Fruit fly (Drosophila melanogaster) whole organism, embryonic: ENCODE data around the gene AstA-R1.

ENCODE experiments used
- ATbp ChIP-seq: fragments of 200-800 bp; sonication (Bioruptor generic); optimal IDR thresholded peaks from 2 replicates; lab custom pipeline; 2017; ENCODE audit warnings: missing biosample characterization, mild to moderate bottlenecking, missing genetic modification characterization, missing genetic modification reagents
- Adf1 ChIP-seq: fragments of 200-800 bp; sonication (Bioruptor generic); IDR thresholded peaks from 2 replicates; pipeline ENCODE4 v1.3.6; 2022; ENCODE audit warnings: missing biosample characterization, missing genetic modification characterization
- CG11398 ChIP-seq: fragments of 200-800 bp; sonication (Bioruptor generic); optimal IDR thresholded peaks from 2 replicates; lab custom pipeline; 2016; ENCODE audit warnings: missing biosample characterization, missing genetic modification characterization
- CG11504 ChIP-seq: fragments of 200-800 bp; sonication (Bioruptor generic); optimal IDR thresholded peaks from 3 replicates; lab custom pipeline; 2019; ENCODE audit warnings: missing biosample characterization, mild to moderate bottlenecking, missing genetic modification characterization, moderate library complexity
- CG12071 ChIP-seq: fragments of 200-800 bp; sonication (Bioruptor generic); optimal IDR thresholded peaks from 3 replicates; lab custom pipeline; 2018; ENCODE audit warnings: missing biosample characterization, mild to moderate bottlenecking, missing genetic modification characterization
- CG12391 ChIP-seq: fragments of 200-800 bp; sonication (Bioruptor generic); optimal IDR thresholded peaks from 3 replicates; lab custom pipeline; 2018; ENCODE audit warnings: missing biosample characterization, mild to moderate bottlenecking, missing genetic modification characterization, moderate library complexity
- CG12942 ChIP-seq: fragments of 200-800 bp; sonication (Bioruptor generic); optimal IDR thresholded peaks from 3 replicates; lab custom pipeline; 2016; ENCODE audit warnings: missing biosample characterization, missing genetic modification characterization
- CG13424 ChIP-seq: fragments of 200-800 bp; sonication (Bioruptor generic); optimal IDR thresholded peaks from 2 replicates; lab custom pipeline; 2019; ENCODE audit warnings: missing biosample characterization, mild to moderate bottlenecking, missing genetic modification characterization, moderate library complexity
- CG17385 ChIP-seq: fragments of 200-800 bp; sonication (Bioruptor generic); optimal IDR thresholded peaks from 3 replicates; lab custom pipeline; 2018; ENCODE audit warnings: missing biosample characterization, mild to moderate bottlenecking, missing genetic modification characterization
- CG18764 ChIP-seq: fragments of 200-800 bp; sonication (Bioruptor generic); optimal IDR thresholded peaks from 3 replicates; lab custom pipeline; 2016; ENCODE audit warnings: missing biosample characterization, missing genetic modification characterization
- CG3163 ChIP-seq: fragments of 200-800 bp; sonication (Bioruptor generic); optimal IDR thresholded peaks from 3 replicates; lab custom pipeline; 2016; ENCODE audit warnings: missing biosample characterization, missing genetic modification characterization
- CG4360 ChIP-seq: fragments of 200-800 bp; sonication (Bioruptor generic); IDR thresholded peaks from 2 replicates; pipeline ENCODE4 v1.3.6; 2022; ENCODE audit warnings: missing biosample characterization, missing genetic modification characterization
- CG5953 ChIP-seq: fragments of 200-800 bp; sonication (Bioruptor generic); IDR thresholded peaks from 2 replicates; pipeline ENCODE4 v1.3.6; 2022; ENCODE audit warnings: missing biosample characterization, missing genetic modification characterization
- CG7556 ChIP-seq: fragments of 200-800 bp; sonication (Bioruptor generic); optimal IDR thresholded peaks from 2 replicates; lab custom pipeline; 2017; ENCODE audit warnings: missing biosample characterization, mild to moderate bottlenecking, missing genetic modification characterization
- CG7987 ChIP-seq: fragments of 200-800 bp; sonication (Bioruptor generic); optimal IDR thresholded peaks from 2 replicates; lab custom pipeline; 2018; ENCODE audit warnings: missing biosample characterization, mild to moderate bottlenecking, missing genetic modification characterization, moderate library complexity
- CG9437 ChIP-seq: fragments of 200-800 bp; sonication (Bioruptor generic); optimal IDR thresholded peaks from 2 replicates; lab custom pipeline; 2018; ENCODE audit warnings: missing biosample characterization, mild to moderate bottlenecking, missing genetic modification characterization
- Chrac-16 ChIP-seq: fragments of 200-800 bp; sonication (Bioruptor generic); optimal IDR thresholded peaks from 3 replicates; lab custom pipeline; 2016; ENCODE audit warnings: missing biosample characterization, missing genetic modification characterization
- D19A ChIP-seq: fragments of 200-800 bp; optimal IDR thresholded peaks from 3 replicates; lab custom pipeline; 2019; ENCODE audit warnings: missing biosample characterization, mild to moderate bottlenecking, missing genetic modification characterization, moderate library complexity
- Dip3 ChIP-seq: fragments of 200-800 bp; sonication (Bioruptor generic); optimal IDR thresholded peaks from 3 replicates; lab custom pipeline; 2016; ENCODE audit warnings: missing biosample characterization, missing genetic modification characterization
- Drgx ChIP-seq: fragments of 200-800 bp; sonication (Bioruptor generic); IDR thresholded peaks from 2 replicates; pipeline ENCODE4 v1.3.6; 2022; ENCODE audit warnings: missing biosample characterization, missing genetic modification characterization
- Hr3 ChIP-seq: fragments of 200-800 bp; sonication (Bioruptor generic); optimal IDR thresholded peaks from 3 replicates; lab custom pipeline; 2016; ENCODE audit warnings: missing biosample characterization, missing genetic modification characterization
- Hr39 ChIP-seq: fragments of >200 bp; optimal IDR thresholded peaks from 2 replicates; lab custom pipeline; 2017
- Lpt ChIP-seq: fragments of >200 bp; optimal IDR thresholded peaks from 2 replicates; lab custom pipeline; 2018; ENCODE audit warnings: missing biosample characterization, missing genetic modification characterization
- Meics ChIP-seq: fragments of 200-800 bp; sonication (Bioruptor generic); optimal IDR thresholded peaks from 2 replicates; lab custom pipeline; 2017; ENCODE audit warnings: missing biosample characterization, mild to moderate bottlenecking, missing genetic modification characterization
- Oaz ChIP-seq: fragments of 200-800 bp; sonication (Bioruptor generic); IDR thresholded peaks from 2 replicates; pipeline ENCODE4 v1.3.6; 2022; ENCODE audit warnings: missing biosample characterization, missing genetic modification characterization
- Side ChIP-seq: fragments of 200-800 bp; sonication (Bioruptor generic); optimal IDR thresholded peaks from 2 replicates; lab custom pipeline; 2016; ENCODE audit warnings: missing biosample characterization, missing genetic modification characterization
- Sin3A ChIP-seq: fragments of >200 bp; optimal IDR thresholded peaks from 2 replicates; lab custom pipeline; 2018
- Ssrp ChIP-seq: fragments of 200-800 bp; sonication (Bioruptor generic); optimal IDR thresholded peaks from 2 replicates; lab custom pipeline; 2018; ENCODE audit warnings: missing biosample characterization, mild to moderate bottlenecking, missing genetic modification characterization, moderate library complexity
- Trl ChIP-seq, 3 experiments: fragments of >200 bp in 2 of 3; fragments of 200-800 bp in 1 of 3; sonication (Bioruptor generic) in 1 of 3; optimal IDR thresholded peaks; 2 replicates in 1 of 3; 3 replicates in 2 of 3; lab custom pipeline; 2016 to 2017; ENCODE audit warnings: missing biosample characterization in 1 of 3, missing genetic modification characterization in 1 of 3
- Usf ChIP-seq: fragments of 200-800 bp; sonication (Bioruptor generic); optimal IDR thresholded peaks from 2 replicates; lab custom pipeline; 2017; ENCODE audit warnings: missing genotype, missing biosample characterization, missing genetic modification characterization
- ab ChIP-seq: fragments of 200-800 bp; sonication (Bioruptor generic); optimal IDR thresholded peaks from 2 replicates; lab custom pipeline; 2016; ENCODE audit warnings: missing biosample characterization, missing genetic modification characterization
- ato ChIP-seq: fragments of 200-800 bp; sonication (Bioruptor generic); IDR thresholded peaks from 2 replicates; pipeline ENCODE4 v1.3.6; 2022; ENCODE audit warnings: missing biosample characterization, missing genetic modification characterization; ENCODE audit not compliant: partially characterized antibody
- bsh ChIP-seq, 2 experiments: fragments of 200-800 bp; sonication (Bioruptor generic); optimal IDR thresholded peaks; 2 replicates each; lab custom pipeline; 2017 to 2018; ENCODE audit warnings: mild to moderate bottlenecking in 2 of 2, missing biosample characterization in 2 of 2, missing genetic modification characterization in 2 of 2, moderate library complexity in 1 of 2
- cg ChIP-seq: fragments of 200-800 bp; sonication (Bioruptor generic); optimal IDR thresholded peaks from 3 replicates; lab custom pipeline; 2019; ENCODE audit warnings: missing biosample characterization, mild to moderate bottlenecking, missing genetic modification characterization, moderate library complexity
- crp ChIP-seq, 2 experiments: fragments of 200-800 bp; sonication (Bioruptor generic); optimal IDR thresholded peaks; 2 replicates in 1 of 2; 3 replicates in 1 of 2; lab custom pipeline; 2017; ENCODE audit warnings: missing biosample characterization in 2 of 2, missing genetic modification characterization in 2 of 2, mild to moderate bottlenecking in 1 of 2, moderate library complexity in 1 of 2
- dati ChIP-seq: fragments of 200-800 bp; sonication (Bioruptor generic); IDR thresholded peaks from 2 replicates; pipeline ENCODE4 v1.3.6; 2022; ENCODE audit warnings: missing biosample characterization, missing genetic modification characterization
- disco-r ChIP-seq: fragments of 200-800 bp; sonication (Bioruptor generic); optimal IDR thresholded peaks from 2 replicates; lab custom pipeline; 2016; ENCODE audit warnings: missing biosample characterization, missing genetic modification characterization
- gem ChIP-seq: fragments of 200-800 bp; sonication (Bioruptor generic); optimal IDR thresholded peaks from 2 replicates; lab custom pipeline; 2019; ENCODE audit warnings: missing biosample characterization, mild to moderate bottlenecking, missing genetic modification characterization, moderate library complexity
- grn ChIP-seq: fragments of 200-800 bp; sonication (Bioruptor generic); optimal IDR thresholded peaks from 3 replicates; lab custom pipeline; 2017; ENCODE audit warnings: missing biosample characterization, missing genetic modification characterization
- hb ChIP-seq: fragments of 200-800 bp; sonication (Bioruptor generic); IDR thresholded peaks from 3 replicates; pipeline ENCODE4 v1.3.6; 2022; ENCODE audit warnings: missing biosample characterization, missing genetic modification characterization; ENCODE audit not compliant: partially characterized antibody
- lbe ChIP-seq: fragments of 200-800 bp; sonication (Bioruptor generic); optimal IDR thresholded peaks from 2 replicates; lab custom pipeline; 2016; ENCODE audit warnings: missing biosample characterization, mild to moderate bottlenecking, missing genetic modification characterization
- nom ChIP-seq: fragments of 200-800 bp; sonication (Bioruptor generic); optimal IDR thresholded peaks from 2 replicates; lab custom pipeline; 2017; ENCODE audit warnings: missing biosample characterization, missing genetic modification characterization, mild to moderate bottlenecking, moderate library complexity, missing genetic modification reagents
- oc ChIP-seq: fragments of 200-800 bp; sonication (Bioruptor generic); optimal IDR thresholded peaks from 2 replicates; lab custom pipeline; 2018; ENCODE audit warnings: missing biosample characterization, mild to moderate bottlenecking, missing genetic modification characterization, moderate library complexity
- sens ChIP-seq: fragments of 200-800 bp; sonication (Bioruptor generic); peaks from one replicate; lab custom pipeline; 2016; ENCODE audit warnings: missing biosample characterization, missing genetic modification characterization
- slp2 ChIP-seq: fragments of 200-800 bp; sonication (Bioruptor generic); optimal IDR thresholded peaks from 2 replicates; lab custom pipeline; 2016; ENCODE audit warnings: missing biosample characterization, missing genetic modification characterization
- wek ChIP-seq: fragments of 200-800 bp; sonication (Bioruptor generic); optimal IDR thresholded peaks from 3 replicates; lab custom pipeline; 2018; ENCODE audit warnings: missing biosample characterization, mild to moderate bottlenecking, missing genetic modification characterization, moderate library complexity
- zfh1 ChIP-seq: fragments of 200-800 bp; sonication (Bioruptor generic); IDR thresholded peaks from 3 replicates; pipeline ENCODE4 v1.3.6; 2022; ENCODE audit warnings: missing biosample characterization, missing genetic modification characterization

AstA-R1 gene

DNA sequence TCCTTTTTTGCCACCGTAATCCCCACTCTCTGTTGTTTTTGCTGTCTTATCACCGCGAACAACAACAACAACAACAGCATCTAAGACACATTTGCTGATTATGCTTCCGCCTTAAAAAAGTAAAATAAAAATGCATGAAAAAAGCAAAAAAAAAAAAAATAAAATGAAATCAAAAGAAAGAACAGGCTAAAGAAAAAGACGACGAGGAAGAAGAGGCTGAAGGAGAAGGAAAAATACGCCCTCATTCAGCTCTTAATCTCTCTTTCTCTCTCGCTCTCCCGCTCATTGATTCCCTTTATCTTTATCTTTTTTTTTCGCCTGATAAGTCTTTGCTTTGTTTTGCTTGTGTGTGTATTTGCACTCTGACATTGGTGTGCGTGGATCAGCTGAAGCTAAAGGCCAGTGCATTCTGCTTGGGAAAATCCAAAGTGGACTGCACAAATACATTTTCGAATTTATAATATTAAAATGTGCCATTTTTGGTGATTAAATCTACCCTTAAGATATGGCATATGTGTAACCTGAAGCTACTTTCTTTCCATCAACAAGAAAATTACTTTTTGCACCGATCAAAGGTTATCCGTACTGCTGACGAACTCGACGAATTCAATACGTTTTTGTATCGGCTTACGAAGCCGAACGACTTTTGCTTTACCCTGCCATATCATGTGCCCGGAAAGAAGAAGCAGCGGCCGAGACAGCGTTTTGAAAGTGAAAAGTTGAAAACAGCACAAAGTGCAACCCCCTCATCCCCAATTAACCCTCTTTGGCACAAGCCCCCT is 105.8 kb downstream of the AstA-R1 start:
- TF ChIP-seq zfh1 (GFP tag; lab: Robert Waterston, UW) (no peak), cg (GFP tag; lab: Kevin White, UChicago) (peak; percentile 4), CG7556 (GFP tag; lab: Kevin White, UChicago) (no peak), CG4360 (GFP tag; lab: Robert Waterston, UW) (peak; percentile 40; the same call in 1 of the 2 replicates), disco-r (no peak), sens (GFP tag; lab: Kevin White, UChicago) (peak; percentile 58), slp2 (GFP tag; lab: Kevin White, UChicago) (no peak), grn (GFP tag; lab: Kevin White, UChicago) (no peak), bsh (GFP tag; optimal IDR thresholded peaks at IDR 0.05; lab: Kevin White, UChicago) (peak in 1 of 2 experiments; percentile 89), Adf1 (GFP tag; lab: Robert Waterston, UW) (no peak), Lpt (no peak), Dip3 (GFP tag; lab: Kevin White, UChicago) (no peak), Drgx (GFP tag; lab: Robert Waterston, UW) (peak; percentile 61), Usf (GFP tag; lab: Kevin White, UChicago) (no peak), dati (no peak), nom (peak; percentile 98), oc (no peak), CG3163 (GFP tag; lab: Kevin White, UChicago) (peak; percentile 26), CG12391 (tag; lab: Kevin White, UChicago) (no peak), Side (GFP tag; lab: Kevin White, UChicago) (no peak), wek (GFP tag; lab: Kevin White, UChicago) (no peak), hb (no peak), Meics (GFP tag; lab: Kevin White, UChicago) (no peak), Trl (optimal IDR thresholded peaks at IDR 0.05; lab: Kevin White, UChicago) (peak; percentile 40 to 51), Trl (GFP tag; optimal IDR thresholded peaks at IDR 0.05; lab: Kevin White, UChicago) (no peak)

DNA sequence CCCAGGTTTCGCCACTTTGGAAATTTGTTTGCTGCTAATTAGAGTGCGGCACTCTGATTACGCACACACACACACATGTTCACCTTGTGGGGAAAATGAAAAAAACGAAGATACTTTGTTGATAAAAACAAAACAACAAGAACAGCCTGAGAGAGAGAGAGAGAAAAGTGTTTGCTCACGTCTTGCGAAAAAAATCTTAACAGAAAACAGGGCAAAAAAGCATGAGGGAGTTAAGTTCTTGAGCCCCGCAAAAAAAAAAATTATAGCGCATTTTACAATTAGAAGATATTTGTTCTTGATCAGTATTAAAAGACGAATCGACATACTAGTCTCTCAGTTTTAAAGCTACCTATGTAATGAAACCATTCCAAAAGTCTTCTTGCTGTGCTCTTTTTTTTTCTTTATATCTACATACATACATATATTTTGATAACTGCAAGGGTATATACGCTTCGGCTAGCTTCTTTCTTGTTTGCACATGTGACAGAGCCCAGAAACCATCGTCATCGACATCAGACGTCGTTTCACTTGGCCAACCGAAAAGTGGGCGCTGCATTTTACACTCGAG is 106.5 kb downstream of the AstA-R1 start:
- TF ChIP-seq ato (GFP tag; lab: Robert Waterston, UW) (no peak), CG5953 (GFP tag; lab: Robert Waterston, UW) (no peak), bsh (GFP tag; optimal IDR thresholded peaks at IDR 0.05; lab: Kevin White, UChicago) (peak in 1 of 2 experiments; percentile 64), CG12942 (GFP tag; lab: Kevin White, UChicago) (no peak), CG11504 (no peak), CG12071 (no peak), crp (GFP tag; optimal IDR thresholded peaks at IDR 0.05; lab: Kevin White, UChicago) (no peak), Chrac-16 (GFP tag; lab: Kevin White, UChicago) (no peak), D19A (tag; lab: Kevin White, UChicago) (peak; percentile 79), CG9437 (GFP tag; lab: Kevin White, UChicago) (no peak), Oaz (GFP tag; lab: Robert Waterston, UW) (no peak), Hr3 (GFP tag; lab: Kevin White, UChicago) (no peak), Ssrp (no peak), CG11398 (GFP tag; lab: Kevin White, UChicago) (no peak), Drgx (GFP tag; lab: Robert Waterston, UW) (peak; percentile 47), Sin3A (lab: Kevin White, UChicago) (no peak), lbe (GFP tag; lab: Kevin White, UChicago) (peak; percentile 31), CG7987 (GFP tag; lab: Kevin White, UChicago) (no peak), CG18764 (GFP tag; lab: Kevin White, UChicago) (no peak), CG17385 (GFP tag; lab: Kevin White, UChicago) (no peak), gem (tag; lab: Kevin White, UChicago) (peak; percentile 5), CG13424 (no peak), ab (no peak), Hr39 (no peak), nom (peak; percentile 61), sens (GFP tag; lab: Kevin White, UChicago) (peak; percentile 34), ATbp (GFP tag; lab: Kevin White, UChicago) (peak; percentile 0), Side (GFP tag; lab: Kevin White, UChicago) (no peak)
